Worm (Caenorhabditis elegans): ENCODE results near the gene gcc-1.

DNA sequence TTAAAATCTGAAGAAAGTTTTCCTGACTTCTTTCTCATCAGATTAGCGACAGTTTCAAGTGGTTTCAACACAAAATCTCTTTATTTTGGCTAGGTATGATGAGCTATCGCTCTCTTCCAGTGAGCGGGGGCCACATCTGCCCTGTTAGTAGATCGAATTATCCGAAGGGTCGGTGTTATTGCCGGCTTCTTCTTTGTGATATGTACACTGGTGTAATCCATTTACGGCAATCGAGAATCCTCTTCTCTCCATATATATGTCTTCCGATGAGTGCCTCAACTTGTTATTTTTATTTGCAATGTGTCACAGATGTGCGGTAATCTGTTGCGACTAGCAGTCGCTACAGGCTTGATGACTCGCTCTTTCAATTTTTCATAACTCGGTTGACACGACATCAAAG lies 42.6 kb downstream of the gcc-1 start:
- TF ChIP-seq cog-1 (tag; optimal IDR thresholded peaks at IDR 0.05) (no peak), flt-1 (GFP tag; IDR thresholded peaks at IDR 0.05) (no peak)

Measured in whole organism, midembryonic.